In the genomic region with DNA sequence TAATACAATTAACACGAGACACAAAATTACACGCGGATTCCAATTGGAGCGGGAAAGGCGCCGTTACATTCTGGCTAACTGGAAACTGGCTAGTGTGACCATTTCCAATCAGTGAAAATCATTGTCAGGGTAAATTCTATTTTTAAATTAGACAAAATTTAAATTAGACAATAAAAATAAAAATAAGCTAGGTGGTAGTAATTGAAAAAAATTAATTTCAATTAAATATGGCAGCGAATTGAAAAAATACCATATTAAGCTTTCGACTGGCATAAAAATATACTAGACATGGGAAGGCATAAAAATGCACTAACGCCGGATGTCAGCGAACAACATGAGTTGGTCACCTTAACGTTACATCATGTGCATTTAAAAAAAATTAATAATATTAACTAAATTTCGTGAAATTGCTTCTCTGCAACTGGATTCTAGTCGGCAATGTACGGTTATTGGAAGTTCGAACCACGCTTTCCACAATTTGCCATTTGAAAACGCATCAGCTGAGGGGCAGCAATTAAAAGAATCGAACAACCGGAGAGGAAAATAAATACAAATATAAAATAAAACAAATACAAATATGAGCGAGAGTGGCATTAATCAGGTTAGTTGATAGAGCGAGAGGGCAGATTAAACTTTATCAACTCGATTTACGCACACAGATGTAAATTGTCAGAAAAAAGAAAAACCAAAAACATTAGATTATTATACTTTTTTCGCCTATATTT, we compare ENCODE assay signal across 1 fruit fly cellular context.
TF ChIP-seq lines count a peak whose summit lies in the region.

A gene (minus strand): TSS at position 77 of the 725 bp plus-strand sequence.
A gene (plus strand): TSS at position 318 of the 725 bp plus-strand sequence.

TF ChIP-seq in whole organism, embryonic, 481 proteins besides CTCF, POLR2A, EP300 and RAD21 (continued from another document and continues in another):
- no peak for TF ChIP-seq gem (tag; optimal IDR thresholded peaks at IDR 0.05; lab: Kevin White, UChicago)
- no peak for TF ChIP-seq CG9727 (GFP tag; optimal IDR thresholded peaks at IDR 0.05; lab: Kevin White, UChicago)
- TF ChIP-seq CG13894 (tag; optimal IDR thresholded peaks at IDR 0.05; lab: Kevin White, UChicago) = no peak
- TF ChIP-seq CG11695 (GFP tag; IDR thresholded peaks at IDR 0.05; lab: Robert Waterston, UW) = no peak
- TF ChIP-seq CG2678 (tag; optimal IDR thresholded peaks at IDR 0.05; lab: Kevin White, UChicago) = no peak
- no peak for TF ChIP-seq da (GFP tag; optimal IDR thresholded peaks at IDR 0.05; lab: Kevin White, UChicago)
- TF ChIP-seq CG3995 (GFP tag; optimal IDR thresholded peaks at IDR 0.05; lab: Kevin White, UChicago) = no peak
- no peak for TF ChIP-seq Hr39 (optimal IDR thresholded peaks at IDR 0.05; lab: Kevin White, UChicago)
- no peak for TF ChIP-seq Lim3 (GFP tag; IDR thresholded peaks at IDR 0.05; lab: Robert Waterston, UW)
- no peak for TF ChIP-seq ttk (GFP tag; IDR thresholded peaks at IDR 0.05; lab: Robert Waterston, UW)
- TF ChIP-seq CG10267 (tag; optimal IDR thresholded peaks at IDR 0.05; lab: Kevin White, UChicago) = no peak
- peak; percentile 60 for TF ChIP-seq YL-1 (GFP tag; optimal IDR thresholded peaks at IDR 0.05; lab: Kevin White, UChicago)
- TF ChIP-seq nau (GFP tag; optimal IDR thresholded peaks at IDR 0.05; lab: Kevin White, UChicago) = no peak
- no peak for TF ChIP-seq C15 (GFP tag; IDR thresholded peaks at IDR 0.05; lab: Robert Waterston, UW)
- TF ChIP-seq CG6791 (GFP tag; IDR thresholded peaks at IDR 0.05; lab: Robert Waterston, UW; ENCODE audit: partially characterized antibody) = no peak
- no peak for TF ChIP-seq CG1233 (GFP tag; optimal IDR thresholded peaks at IDR 0.05; lab: Kevin White, UChicago)
- no peak for TF ChIP-seq CG2202 (tag; optimal IDR thresholded peaks at IDR 0.05; lab: Kevin White, UChicago)
- TF ChIP-seq Hsf (GFP tag; optimal IDR thresholded peaks at IDR 0.05; lab: Kevin White, UChicago) = no peak
- TF ChIP-seq Bteb2 (GFP tag; optimal IDR thresholded peaks at IDR 0.05; lab: Kevin White, UChicago) = no peak
- peak; percentile 85 for TF ChIP-seq gfzf (GFP tag; optimal IDR thresholded peaks at IDR 0.05; lab: Kevin White, UChicago)
- TF ChIP-seq CG17612 (GFP tag; IDR thresholded peaks at IDR 0.05; lab: Robert Waterston, UW) = no peak
- TF ChIP-seq PHDP (tag; optimal IDR thresholded peaks at IDR 0.05; lab: Kevin White, UChicago) = no peak
- no peak for TF ChIP-seq pros (GFP tag; optimal IDR thresholded peaks at IDR 0.05; lab: Kevin White, UChicago)
- peak; percentile 97 for TF ChIP-seq stwl (tag; optimal IDR thresholded peaks at IDR 0.05; lab: Kevin White, UChicago)
- no peak for TF ChIP-seq Usf (GFP tag; optimal IDR thresholded peaks at IDR 0.05; lab: Kevin White, UChicago)
- TF ChIP-seq CG12942 (GFP tag; optimal IDR thresholded peaks at IDR 0.05; lab: Kevin White, UChicago) = no peak
- TF ChIP-seq fd96Cb (tag; optimal IDR thresholded peaks at IDR 0.05; lab: Kevin White, UChicago) = no peak
- TF ChIP-seq CG32532 (GFP tag; IDR thresholded peaks at IDR 0.05; lab: Robert Waterston, UW) = no peak
- TF ChIP-seq B-H1 (GFP tag; IDR thresholded peaks at IDR 0.05; lab: Robert Waterston, UW) = no peak
- TF ChIP-seq sqz (GFP tag; optimal IDR thresholded peaks at IDR 0.05; lab: Kevin White, UChicago) = no peak
- no peak for TF ChIP-seq nmo (GFP tag; optimal IDR thresholded peaks at IDR 0.05; lab: Kevin White, UChicago)
- peak; percentile 31 for TF ChIP-seq trem (tag; optimal IDR thresholded peaks at IDR 0.05; lab: Kevin White, UChicago)
- peak; percentile 22; the same call in 1 of the 3 replicates for TF ChIP-seq knrl (GFP tag; IDR thresholded peaks at IDR 0.05; lab: Robert Waterston, UW; ENCODE audit: partially characterized antibody)
- TF ChIP-seq z (GFP tag; IDR thresholded peaks at IDR 0.05; lab: Robert Waterston, UW) = no peak
- no peak for TF ChIP-seq Ptx1 (GFP tag; IDR thresholded peaks at IDR 0.05; lab: Robert Waterston, UW)
- TF ChIP-seq Oaz (GFP tag; IDR thresholded peaks at IDR 0.05; lab: Robert Waterston, UW) = no peak
- TF ChIP-seq CG9817 (tag; optimal IDR thresholded peaks at IDR 0.05; lab: Kevin White, UChicago) = no peak
- TF ChIP-seq prd (optimal IDR thresholded peaks at IDR 0.05; lab: Kevin White, UChicago) = no peak
- no peak for TF ChIP-seq prd (GFP tag; IDR thresholded peaks at IDR 0.05; lab: Robert Waterston, UW)
- TF ChIP-seq Dip3 (GFP tag; optimal IDR thresholded peaks at IDR 0.05; lab: Kevin White, UChicago) = no peak
- no peak for TF ChIP-seq Dbx (GFP tag; IDR thresholded peaks at IDR 0.05; lab: Robert Waterston, UW)
- TF ChIP-seq lab (GFP tag; optimal IDR thresholded peaks at IDR 0.05; lab: Kevin White, UChicago) = no peak
- TF ChIP-seq CG2116 (GFP tag; optimal IDR thresholded peaks at IDR 0.05; lab: Kevin White, UChicago) = peak; percentile 13
- TF ChIP-seq CG31365 (tag; optimal IDR thresholded peaks at IDR 0.05; lab: Kevin White, UChicago) = no peak
- TF ChIP-seq D19A (tag; optimal IDR thresholded peaks at IDR 0.05; lab: Kevin White, UChicago) = no peak
- no peak for TF ChIP-seq ERR (GFP tag; optimal IDR thresholded peaks at IDR 0.05; lab: Kevin White, UChicago)
- no peak for TF ChIP-seq jumu (GFP tag; optimal IDR thresholded peaks at IDR 0.05; lab: Kevin White, UChicago)
- TF ChIP-seq CG7271 (tag; optimal IDR thresholded peaks at IDR 0.05; lab: Kevin White, UChicago) = no peak
- peak; percentile 64 for TF ChIP-seq pzg (GFP tag; optimal IDR thresholded peaks at IDR 0.05; lab: Kevin White, UChicago)
- TF ChIP-seq CG10147 (GFP tag; optimal IDR thresholded peaks at IDR 0.05; lab: Kevin White, UChicago) = no peak
- TF ChIP-seq sens-2 (GFP tag; IDR thresholded peaks at IDR 0.05; lab: Robert Waterston, UW) = no peak
- no peak for TF ChIP-seq lola (GFP tag; optimal IDR thresholded peaks at IDR 0.05; lab: Kevin White, UChicago)
- TF ChIP-seq repo (GFP tag; optimal IDR thresholded peaks at IDR 0.05; lab: Kevin White, UChicago) = no peak
- TF ChIP-seq CG5245 (GFP tag; optimal IDR thresholded peaks at IDR 0.05; lab: Kevin White, UChicago) = no peak
- TF ChIP-seq zfh1 (GFP tag; IDR thresholded peaks at IDR 0.05; lab: Robert Waterston, UW) = no peak
- TF ChIP-seq pita (GFP tag; optimal IDR thresholded peaks at IDR 0.05; lab: Kevin White, UChicago) = no peak
- no peak for TF ChIP-seq Mrtf (GFP tag; IDR thresholded peaks at IDR 0.05; lab: Robert Waterston, UW)
- no peak for TF ChIP-seq CG13296 (GFP tag; optimal IDR thresholded peaks at IDR 0.05; lab: Kevin White, UChicago)
- TF ChIP-seq fd3F (GFP tag; optimal IDR thresholded peaks at IDR 0.05; lab: Kevin White, UChicago) = no peak
- TF ChIP-seq CG7963 (GFP tag; IDR thresholded peaks at IDR 0.05; lab: Robert Waterston, UW; ENCODE audit: partially characterized antibody) = no peak
- TF ChIP-seq CG6854 (GFP tag; optimal IDR thresholded peaks at IDR 0.05; lab: Kevin White, UChicago) = no peak
- no peak for TF ChIP-seq sens (GFP tag; lab: Kevin White, UChicago)
- no peak for TF ChIP-seq seq (GFP tag; IDR thresholded peaks at IDR 0.05; lab: Robert Waterston, UW)
- no peak for TF ChIP-seq tin (GFP tag; optimal IDR thresholded peaks at IDR 0.05; lab: Kevin White, UChicago)
- TF ChIP-seq NC2α (GFP tag; optimal IDR thresholded peaks at IDR 0.05; lab: Kevin White, UChicago) = no peak
- TF ChIP-seq CG6689 (GFP tag; IDR thresholded peaks at IDR 0.05; lab: Robert Waterston, UW) = no peak
- TF ChIP-seq gcm2 (GFP tag; optimal IDR thresholded peaks at IDR 0.05; lab: Kevin White, UChicago) = no peak
- TF ChIP-seq dysf (GFP tag; IDR thresholded peaks at IDR 0.05; lab: Robert Waterston, UW) = no peak
- no peak for TF ChIP-seq disco-r (GFP tag; optimal IDR thresholded peaks at IDR 0.05; lab: Kevin White, UChicago)
- TF ChIP-seq CG43689 (GFP tag; IDR thresholded peaks at IDR 0.05; lab: Robert Waterston, UW) = no peak
- TF ChIP-seq hbn (GFP tag; IDR thresholded peaks at IDR 0.05; lab: Robert Waterston, UW; ENCODE audit: partially characterized antibody) = peak; percentile 30
- TF ChIP-seq nom (GFP tag; optimal IDR thresholded peaks at IDR 0.05; lab: Kevin White, UChicago) = no peak
- no peak for TF ChIP-seq Gsc (GFP tag; IDR thresholded peaks at IDR 0.05; lab: Robert Waterston, UW)
- no peak for TF ChIP-seq CG10654 (GFP tag; optimal IDR thresholded peaks at IDR 0.05; lab: Kevin White, UChicago)
- no peak for TF ChIP-seq E2f1 (GFP tag; IDR thresholded peaks at IDR 0.05; lab: Robert Waterston, UW)
- TF ChIP-seq GATAe (GFP tag; conservative IDR thresholded peaks at IDR 0.05; lab: Robert Waterston, UW) = no peak
- TF ChIP-seq hb (GFP tag; IDR thresholded peaks at IDR 0.05; lab: Robert Waterston, UW; ENCODE audit: partially characterized antibody) = no peak
- TF ChIP-seq CG18599 (GFP tag; optimal IDR thresholded peaks at IDR 0.05; lab: Kevin White, UChicago) = no peak
- no peak for TF ChIP-seq odd (GFP tag; optimal IDR thresholded peaks at IDR 0.05; lab: Kevin White, UChicago)
- TF ChIP-seq CrebB (tag; optimal IDR thresholded peaks at IDR 0.05; lab: Kevin White, UChicago) = no peak
- TF ChIP-seq fru (optimal IDR thresholded peaks at IDR 0.05; lab: Kevin White, UChicago) = no peak
- 0 out of 2 replicates have a peak, but pooled peaks have one; percentile 9 for TF ChIP-seq CG31441 (GFP tag; IDR thresholded peaks at IDR 0.05; lab: Robert Waterston, UW)
- TF ChIP-seq eyg (GFP tag; optimal IDR thresholded peaks at IDR 0.05; lab: Kevin White, UChicago) = no peak
- no peak for TF ChIP-seq otp (GFP tag; IDR thresholded peaks at IDR 0.05; lab: Robert Waterston, UW)
- TF ChIP-seq E2f2 (GFP tag; IDR thresholded peaks at IDR 0.05; lab: Robert Waterston, UW) = peak; percentile 63
- no peak for TF ChIP-seq Atf-2 (GFP tag; optimal IDR thresholded peaks at IDR 0.05; lab: Kevin White, UChicago)
- no peak for TF ChIP-seq CG5180 (GFP tag; optimal IDR thresholded peaks at IDR 0.05; lab: Kevin White, UChicago)
- no peak for TF ChIP-seq unpg (GFP tag; optimal IDR thresholded peaks at IDR 0.05; lab: Kevin White, UChicago)
- no peak for TF ChIP-seq cato (GFP tag; optimal IDR thresholded peaks at IDR 0.05; lab: Kevin White, UChicago; ENCODE audit: borderline replicate concordance)
- TF ChIP-seq dan (GFP tag; IDR thresholded peaks at IDR 0.05; lab: Robert Waterston, UW) = no peak
- TF ChIP-seq Pdp1 (GFP tag; optimal IDR thresholded peaks at IDR 0.05; lab: Kevin White, UChicago) = peak in 1 of 2 experiments; percentile 95
- TF ChIP-seq so (GFP tag; IDR thresholded peaks at IDR 0.05; lab: Robert Waterston, UW) = no peak
- TF ChIP-seq CG18011 (GFP tag; optimal IDR thresholded peaks at IDR 0.05; lab: Kevin White, UChicago) = peak; percentile 56
- TF ChIP-seq esg (GFP tag; conservative IDR thresholded peaks at IDR 0.05; lab: Robert Waterston, UW) = no peak
- TF ChIP-seq lov (optimal IDR thresholded peaks at IDR 0.05; lab: Kevin White, UChicago) = no peak
- no peak for TF ChIP-seq lov (GFP tag; IDR thresholded peaks at IDR 0.05; lab: Robert Waterston, UW)
- TF ChIP-seq CG14050 (GFP tag; IDR thresholded peaks at IDR 0.05; lab: Robert Waterston, UW) = no peak
- TF ChIP-seq tll (GFP tag; optimal IDR thresholded peaks at IDR 0.05; lab: Kevin White, UChicago) = no peak
- TF ChIP-seq scrt (GFP tag; optimal IDR thresholded peaks at IDR 0.05; lab: Kevin White, UChicago) = no peak
- TF ChIP-seq lilli (GFP tag; optimal IDR thresholded peaks at IDR 0.05; lab: Kevin White, UChicago) = no peak
- TF ChIP-seq peb (GFP tag; IDR thresholded peaks at IDR 0.05; lab: Robert Waterston, UW) = no peak
- TF ChIP-seq CG4404 (GFP tag; IDR thresholded peaks at IDR 0.05; lab: Robert Waterston, UW) = no peak
- TF ChIP-seq CG12744 (GFP tag; optimal IDR thresholded peaks at IDR 0.05; lab: Kevin White, UChicago) = no peak
- TF ChIP-seq CG6272 (GFP tag; IDR thresholded peaks at IDR 0.05; lab: Robert Waterston, UW) = no peak
- TF ChIP-seq CG12391 (tag; optimal IDR thresholded peaks at IDR 0.05; lab: Kevin White, UChicago) = peak; percentile 10
- TF ChIP-seq CG14860 (GFP tag; IDR thresholded peaks at IDR 0.05; lab: Robert Waterston, UW; ENCODE audit: partially characterized antibody) = no peak
- peak; percentile 43 for TF ChIP-seq CG8290 (GFP tag; optimal IDR thresholded peaks at IDR 0.05; lab: Kevin White, UChicago)
- no peak for TF ChIP-seq CG8290 (tag; optimal IDR thresholded peaks at IDR 0.05; lab: Kevin White, UChicago)
- no peak for TF ChIP-seq CG7372 (GFP tag; IDR thresholded peaks at IDR 0.05; lab: Robert Waterston, UW)
- no peak for TF ChIP-seq CG2120 (GFP tag; optimal IDR thresholded peaks at IDR 0.05; lab: Kevin White, UChicago)
- no peak for TF ChIP-seq CG14441 (GFP tag; IDR thresholded peaks at IDR 0.05; lab: Robert Waterston, UW)
- no peak for TF ChIP-seq sisA (GFP tag; IDR thresholded peaks at IDR 0.05; lab: Robert Waterston, UW)
- TF ChIP-seq CG1603 (tag; optimal IDR thresholded peaks at IDR 0.05; lab: Kevin White, UChicago) = no peak
- TF ChIP-seq ATbp (GFP tag; optimal IDR thresholded peaks at IDR 0.05; lab: Kevin White, UChicago) = no peak
- TF ChIP-seq NK7.1 (GFP tag; optimal IDR thresholded peaks at IDR 0.05; lab: Kevin White, UChicago) = no peak
- TF ChIP-seq maf-S (GFP tag; optimal IDR thresholded peaks at IDR 0.05; lab: Kevin White, UChicago) = no peak
- TF ChIP-seq Asciz (GFP tag; optimal IDR thresholded peaks at IDR 0.05; lab: Kevin White, UChicago) = no peak
- 0 out of 2 replicates have a peak, but pooled peaks have one; percentile 34 for TF ChIP-seq Dref (GFP tag; IDR thresholded peaks at IDR 0.05; lab: Robert Waterston, UW)
- TF ChIP-seq CG4617 (GFP tag; optimal IDR thresholded peaks at IDR 0.05; lab: Kevin White, UChicago; ENCODE audit: borderline replicate concordance) = peak; percentile 39
- TF ChIP-seq aop (GFP tag; IDR thresholded peaks at IDR 0.05; lab: Robert Waterston, UW) = no peak
- TF ChIP-seq Myb (GFP tag; optimal IDR thresholded peaks at IDR 0.05; lab: Kevin White, UChicago) = peak; percentile 78
- no peak for TF ChIP-seq CG18262 (tag; optimal IDR thresholded peaks at IDR 0.05; lab: Kevin White, UChicago)
- no peak for TF ChIP-seq Antp (GFP tag; optimal IDR thresholded peaks at IDR 0.05; lab: Kevin White, UChicago)
- no peak for TF ChIP-seq Ets65A (GFP tag; lab: Kevin White, UChicago)
- TF ChIP-seq D (optimal IDR thresholded peaks at IDR 0.05; lab: Kevin White, UChicago) = no peak
- TF ChIP-seq D (GFP tag; optimal IDR thresholded peaks at IDR 0.05; lab: Kevin White, UChicago) = no peak
- no peak for TF ChIP-seq CG16863 (GFP tag; optimal IDR thresholded peaks at IDR 0.05; lab: Kevin White, UChicago)
- no peak for TF ChIP-seq CG4707 (GFP tag; optimal IDR thresholded peaks at IDR 0.05; lab: Kevin White, UChicago)
- TF ChIP-seq Oli (tag; optimal IDR thresholded peaks at IDR 0.05; lab: Kevin White, UChicago) = no peak
- no peak for TF ChIP-seq tap (tag; optimal IDR thresholded peaks at IDR 0.05; lab: Kevin White, UChicago)
- no peak for TF ChIP-seq CkIIα-i1 (GFP tag; IDR thresholded peaks at IDR 0.05; lab: Robert Waterston, UW)
